Fruit fly (Drosophila melanogaster): ENCODE data around the gene DNAlig3.

Gene DNAlig3

DNA sequence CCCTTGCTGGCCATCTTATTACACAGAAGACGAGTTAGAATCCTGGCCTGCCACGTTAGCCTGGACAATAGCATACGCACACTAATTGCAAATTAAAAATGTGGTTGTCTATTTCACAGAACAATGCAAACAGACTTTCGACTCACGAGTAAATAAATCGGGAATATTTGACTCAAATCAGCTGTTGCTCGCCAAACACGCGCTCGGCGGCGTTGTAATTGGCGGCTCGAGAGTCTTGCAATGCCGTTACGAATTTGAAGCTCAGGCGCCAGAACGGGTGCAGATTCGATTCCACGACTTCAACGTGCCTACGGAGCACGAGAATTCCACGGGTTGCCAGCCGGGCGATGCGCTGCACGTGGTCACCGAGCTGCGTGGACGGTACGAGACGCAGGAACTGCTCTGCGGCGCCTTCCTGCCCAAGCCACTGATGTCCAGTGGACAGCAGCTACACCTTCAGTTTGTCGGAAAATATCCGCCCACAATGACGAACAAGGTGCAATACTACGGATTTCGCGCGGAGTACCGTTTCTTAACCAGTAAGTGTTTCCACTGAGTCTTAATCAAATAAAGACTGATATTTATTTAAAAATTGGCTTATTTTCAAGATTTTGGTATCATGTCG lies at the start of gene DNAlig3:
DNAlig3 (minus strand) TSS at position 168 of the 625 bp plus-strand sequence.
- TF ChIP-seq dmrt11E (tag; optimal IDR thresholded peaks at IDR 0.05) (no peak), HLHmδ (GFP tag; optimal IDR thresholded peaks at IDR 0.05) (peak; percentile 65), sug (tag; optimal IDR thresholded peaks at IDR 0.05) (no peak), Sry-β (GFP tag; optimal IDR thresholded peaks at IDR 0.05) (no peak), CG2129 (GFP tag; IDR thresholded peaks at IDR 0.05; ENCODE audit: partially characterized antibody) (no peak), bbx (GFP tag; IDR thresholded peaks at IDR 0.05; ENCODE audit: partially characterized antibody) (peak; percentile 63), MBD-R2 (GFP tag; IDR thresholded peaks at IDR 0.05) (peak; percentile 76), CG13287 (GFP tag; IDR thresholded peaks at IDR 0.05; ENCODE audit: partially characterized antibody) (peak; percentile 73), Dp (GFP tag; optimal IDR thresholded peaks at IDR 0.05) (peak; percentile 86), kni (GFP tag; optimal IDR thresholded peaks at IDR 0.05) (peak; percentile 44), unc-4 (GFP tag; IDR thresholded peaks at IDR 0.05; ENCODE audit: partially characterized antibody) (peak; percentile 57), sens (GFP tag) (peak; percentile 32), cato (GFP tag; optimal IDR thresholded peaks at IDR 0.05; ENCODE audit: borderline replicate concordance) (no peak), zen2 (GFP tag; IDR thresholded peaks at IDR 0.05; ENCODE audit: partially characterized antibody) (peak; percentile 68; the same call in 2 of the 3 replicates), lov (optimal IDR thresholded peaks at IDR 0.05) (no peak), lov (GFP tag; IDR thresholded peaks at IDR 0.05) (no peak), stc (GFP tag; IDR thresholded peaks at IDR 0.05) (no peak), B-H1 (GFP tag; IDR thresholded peaks at IDR 0.05) (no peak), CG5245 (GFP tag; optimal IDR thresholded peaks at IDR 0.05) (no peak), Fer1 (GFP tag; optimal IDR thresholded peaks at IDR 0.05) (peak; percentile 21), CG2116 (GFP tag; optimal IDR thresholded peaks at IDR 0.05) (peak; percentile 32), sna (GFP tag; IDR thresholded peaks at IDR 0.05; ENCODE audit: partially characterized antibody) (peak; percentile 62), CG12769 (tag; optimal IDR thresholded peaks at IDR 0.05) (peak; percentile 83), Doc3 (GFP tag; IDR thresholded peaks at IDR 0.05; ENCODE audit: partially characterized antibody) (peak; percentile 61; the same call in 1 of the 3 replicates), CG15269 (tag; optimal IDR thresholded peaks at IDR 0.05) (no peak), Doc2 (GFP tag; IDR thresholded peaks at IDR 0.05) (no peak), CG7357 (GFP tag; IDR thresholded peaks at IDR 0.05) (no peak), prd (optimal IDR thresholded peaks at IDR 0.05) (no peak), prd (GFP tag; IDR thresholded peaks at IDR 0.05) (no peak), her (GFP tag; optimal IDR thresholded peaks at IDR 0.05) (peak; percentile 39), NFAT (GFP tag; IDR thresholded peaks at IDR 0.05) (no peak), CG10543 (GFP tag; optimal IDR thresholded peaks at IDR 0.05) (no peak), CG18599 (GFP tag; optimal IDR thresholded peaks at IDR 0.05) (no peak), CG34224 (GFP tag; IDR thresholded peaks at IDR 0.05; ENCODE audit: partially characterized antibody) (peak; percentile 57), Atf-2 (GFP tag; optimal IDR thresholded peaks at IDR 0.05) (no peak), zf30C (GFP tag; optimal IDR thresholded peaks at IDR 0.05) (no peak), Oli (tag; optimal IDR thresholded peaks at IDR 0.05) (no peak), Nf-YA (GFP tag; IDR thresholded peaks at IDR 0.05) (peak; percentile 23; the same call in 1 of the 2 replicates), CG12071 (GFP tag; optimal IDR thresholded peaks at IDR 0.05) (peak; percentile 44), CG9797 (GFP tag; optimal IDR thresholded peaks at IDR 0.05) (peak; percentile 17), scrt (GFP tag; optimal IDR thresholded peaks at IDR 0.05) (peak; percentile 53), CTCF (GFP tag; optimal IDR thresholded peaks at IDR 0.05) (peak; percentile 45), Scr (GFP tag; IDR thresholded peaks at IDR 0.05; ENCODE audit: partially characterized antibody) (peak; percentile 60), crp (GFP tag; optimal IDR thresholded peaks at IDR 0.05) (peak; percentile 33 to 93), CG14965 (GFP tag; optimal IDR thresholded peaks at IDR 0.05; ENCODE audit: borderline replicate concordance) (no peak), hbn (GFP tag; IDR thresholded peaks at IDR 0.05; ENCODE audit: partially characterized antibody) (peak; percentile 48), CG11560 (tag; IDR thresholded peaks at IDR 0.05) (no peak), Nf-YB (GFP tag; optimal IDR thresholded peaks at IDR 0.05) (no peak), CG18619 (GFP tag; optimal IDR thresholded peaks at IDR 0.05) (no peak)

Data from whole organism, embryonic.